Fruit fly (Drosophila melanogaster): Measurements from ENCODE around the gene CG12483.
A peak's percentile ranks its signal among the peaks of the same experiment; 100 is the strongest.

The CG12483 gene

DNA sequence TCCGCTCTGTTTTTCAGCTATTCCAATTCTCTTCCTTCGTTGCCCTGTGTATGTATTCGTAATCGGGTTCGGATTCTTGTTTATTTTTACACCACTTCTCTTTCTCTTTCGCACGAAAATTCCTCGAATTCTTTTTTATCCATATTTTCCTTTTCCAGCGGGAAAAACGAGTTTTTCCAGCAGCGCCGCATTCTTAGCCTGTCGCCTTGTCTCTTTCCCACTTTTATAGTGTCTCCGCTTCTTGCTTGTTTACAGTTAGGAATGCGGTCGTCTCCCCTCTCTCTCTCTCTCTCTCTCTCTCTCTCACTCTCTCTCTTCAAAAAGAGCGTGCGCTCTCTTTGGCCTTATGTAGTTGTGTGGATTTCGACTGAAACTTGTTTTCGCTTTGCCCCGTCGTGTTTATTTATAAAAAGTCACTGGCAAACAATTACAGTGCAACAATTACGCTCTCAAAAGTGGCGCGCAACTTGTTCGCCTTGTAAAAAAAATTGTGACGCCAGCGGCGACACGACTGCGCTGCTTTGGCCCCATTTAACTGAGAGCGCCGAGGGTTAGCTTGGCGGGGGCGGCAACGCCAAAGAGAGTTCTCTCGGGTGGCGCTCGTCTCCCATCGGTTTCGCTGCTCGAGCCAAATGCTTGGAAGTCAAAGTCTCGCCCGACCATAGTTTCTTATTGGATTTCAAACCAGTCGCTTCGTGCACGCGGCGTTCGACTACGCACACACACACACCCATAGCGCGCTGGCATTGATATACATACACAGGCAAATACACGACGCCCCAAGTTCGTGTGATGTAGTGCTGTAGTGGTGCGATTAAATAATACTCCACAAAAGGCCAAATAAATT, 33.2 kb upstream of the CG12483 start (continued):
- TF ChIP-seq Dip2 (GFP tag; IDR thresholded peaks at IDR 0.05) = no peak
- TF ChIP-seq zfh2 (GFP tag; optimal IDR thresholded peaks at IDR 0.05) = no peak
- TF ChIP-seq aop (GFP tag; IDR thresholded peaks at IDR 0.05) = no peak
- TF ChIP-seq her (GFP tag; optimal IDR thresholded peaks at IDR 0.05) = peak; percentile 14
- TF ChIP-seq chm (GFP tag; IDR thresholded peaks at IDR 0.05) = peak; percentile 72
- peak; percentile 37 for TF ChIP-seq Kr (GFP tag; optimal IDR thresholded peaks at IDR 0.05)
- TF ChIP-seq D (optimal IDR thresholded peaks at IDR 0.05) = no peak
- no peak for TF ChIP-seq D (GFP tag; optimal IDR thresholded peaks at IDR 0.05)
- TF ChIP-seq CG3995 (GFP tag; optimal IDR thresholded peaks at IDR 0.05) = no peak
- peak; percentile 28; the same call in 1 of the 2 replicates for TF ChIP-seq sna (GFP tag; IDR thresholded peaks at IDR 0.05; ENCODE audit: partially characterized antibody)
- peak; percentile 31 for TF ChIP-seq CG13424 (tag; optimal IDR thresholded peaks at IDR 0.05)
- TF ChIP-seq sr (GFP tag; IDR thresholded peaks at IDR 0.05) = peak; percentile 96
- TF ChIP-seq CG5953 (GFP tag; IDR thresholded peaks at IDR 0.05) = no peak
- no peak for TF ChIP-seq crc (GFP tag; optimal IDR thresholded peaks at IDR 0.05)
- peak; percentile 32 for TF ChIP-seq D19A (tag; optimal IDR thresholded peaks at IDR 0.05)
- TF ChIP-seq CG30431 (GFP tag; optimal IDR thresholded peaks at IDR 0.05) = no peak
- TF ChIP-seq ac (GFP tag; optimal IDR thresholded peaks at IDR 0.05) = no peak
- TF ChIP-seq CG2129 (GFP tag; IDR thresholded peaks at IDR 0.05; ENCODE audit: partially characterized antibody) = no peak
- no peak for TF ChIP-seq Neu2 (GFP tag; optimal IDR thresholded peaks at IDR 0.05; ENCODE audit: borderline replicate concordance)
- peak; percentile 75 for TF ChIP-seq CG13296 (GFP tag; optimal IDR thresholded peaks at IDR 0.05)
- peak; percentile 34; the same call in 1 of the 2 replicates for TF ChIP-seq amos (GFP tag; IDR thresholded peaks at IDR 0.05; ENCODE audit: partially characterized antibody)
- no peak for TF ChIP-seq Gsc (GFP tag; IDR thresholded peaks at IDR 0.05)
- peak; percentile 35 for TF ChIP-seq CG15479 (GFP tag; optimal IDR thresholded peaks at IDR 0.05)
- no peak for TF ChIP-seq Taf1 (GFP tag; IDR thresholded peaks at IDR 0.05)
- peak; percentile 67 for TF ChIP-seq CG6254 (GFP tag; optimal IDR thresholded peaks at IDR 0.05)
- peak; percentile 40; the same call in 1 of the 2 replicates for TF ChIP-seq CG13287 (GFP tag; IDR thresholded peaks at IDR 0.05; ENCODE audit: partially characterized antibody)
- peak; percentile 75; the same call in 1 of the 3 replicates for TF ChIP-seq so (GFP tag; IDR thresholded peaks at IDR 0.05)
- peak; percentile 36 for TF ChIP-seq CG11504 (tag; optimal IDR thresholded peaks at IDR 0.05)
- TF ChIP-seq trem (tag; optimal IDR thresholded peaks at IDR 0.05) = no peak
- no peak for TF ChIP-seq CG31388 (GFP tag; optimal IDR thresholded peaks at IDR 0.05)
- no peak for TF ChIP-seq vnd (GFP tag; IDR thresholded peaks at IDR 0.05; ENCODE audit: partially characterized antibody)
- peak; percentile 96 for TF ChIP-seq CG6175 (GFP tag; IDR thresholded peaks at IDR 0.05)
- TF ChIP-seq CG4730 (GFP tag; IDR thresholded peaks at IDR 0.05) = no peak
- TF ChIP-seq CG6854 (GFP tag; optimal IDR thresholded peaks at IDR 0.05) = peak; percentile 78
- peak; percentile 24 for TF ChIP-seq org-1 (GFP tag; optimal IDR thresholded peaks at IDR 0.05)
- peak; percentile 98 for TF ChIP-seq CG3163 (GFP tag; optimal IDR thresholded peaks at IDR 0.05)
- peak; percentile 23; the same call in 1 of the 2 replicates for TF ChIP-seq HLH3B (GFP tag; IDR thresholded peaks at IDR 0.05)
- TF ChIP-seq PHDP (tag; optimal IDR thresholded peaks at IDR 0.05) = peak; percentile 62
- TF ChIP-seq dysf (GFP tag; IDR thresholded peaks at IDR 0.05) = peak; percentile 9; the same call in 1 of the 3 replicates
- peak; percentile 39 for TF ChIP-seq CG1529 (GFP tag; optimal IDR thresholded peaks at IDR 0.05)
- no peak for TF ChIP-seq Blimp-1 (GFP tag; optimal IDR thresholded peaks at IDR 0.05)
- TF ChIP-seq CG9609 (GFP tag; optimal IDR thresholded peaks at IDR 0.05) = no peak
- TF ChIP-seq CG3281 (GFP tag; optimal IDR thresholded peaks at IDR 0.05) = peak; percentile 66
- TF ChIP-seq da (GFP tag; optimal IDR thresholded peaks at IDR 0.05) = no peak
- no peak for TF ChIP-seq Max (GFP tag; optimal IDR thresholded peaks at IDR 0.05)
- peak; percentile 23; the same call in 1 of the 2 replicates for TF ChIP-seq E2f2 (GFP tag; IDR thresholded peaks at IDR 0.05)
- TF ChIP-seq CG4404 (GFP tag; IDR thresholded peaks at IDR 0.05) = no peak
- no peak for TF ChIP-seq CG17829 (tag; optimal IDR thresholded peaks at IDR 0.05)
- peak; percentile 8 for TF ChIP-seq CG9437 (GFP tag; optimal IDR thresholded peaks at IDR 0.05)

Data from whole organism, embryonic.